Worm (Caenorhabditis elegans): Measurements from ENCODE around the gene bkip-1.

The bkip-1 gene

DNA sequence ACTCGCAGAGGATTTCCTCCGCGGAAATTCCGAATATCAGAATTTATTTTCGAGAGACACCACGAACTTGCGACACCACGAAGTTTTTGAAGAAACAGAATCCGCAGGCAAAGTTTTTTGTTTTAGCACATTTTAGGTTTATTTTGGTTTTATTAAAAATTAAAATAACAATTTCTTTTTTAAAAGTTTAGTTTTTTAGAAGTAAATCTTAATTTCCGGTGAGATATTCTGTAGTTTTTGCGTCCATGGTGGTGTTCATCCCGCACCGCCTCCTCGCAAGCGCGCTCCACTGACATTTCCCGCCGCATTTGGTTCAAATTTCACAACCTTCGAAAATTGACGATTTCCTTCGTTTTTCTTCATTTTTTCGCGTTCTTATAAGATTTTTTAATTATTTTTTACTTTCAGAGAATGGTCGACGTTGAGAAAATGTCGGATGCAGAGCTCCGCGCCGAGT, 38.0 kb upstream of the bkip-1 start, which contains the start of gene lem-2 (continued):
- peak; percentile 95 for TF ChIP-seq elt-2 (tag; optimal IDR thresholded peaks at IDR 0.05)
- TF ChIP-seq hlh-30 (tag; optimal IDR thresholded peaks at IDR 0.05; ENCODE audit: insufficient read depth): no peak
- TF ChIP-seq eyg-1 (tag; optimal IDR thresholded peaks at IDR 0.05): peak; percentile 71
- TF ChIP-seq pha-2 (tag; optimal IDR thresholded peaks at IDR 0.05): peak; percentile 76
- peak; percentile 65 for TF ChIP-seq ttx-3 (tag; optimal IDR thresholded peaks at IDR 0.05)
- peak; percentile 97 for TF ChIP-seq hlh-8 (tag; optimal IDR thresholded peaks at IDR 0.05)
- TF ChIP-seq elt-4 (tag; optimal IDR thresholded peaks at IDR 0.05): no peak
- TF ChIP-seq pqm-1 (tag; optimal IDR thresholded peaks at IDR 0.05): peak; percentile 91
- TF ChIP-seq odd-2 (tag; optimal IDR thresholded peaks at IDR 0.05): no peak
- TF ChIP-seq nhr-11 (tag; optimal IDR thresholded peaks at IDR 0.05): no peak
- TF ChIP-seq ceh-14 (tag; optimal IDR thresholded peaks at IDR 0.05): peak; percentile 96
- TF ChIP-seq ceh-48 (tag; optimal IDR thresholded peaks at IDR 0.05): peak; percentile 34
- no peak for TF ChIP-seq unc-3 (GFP tag; conservative IDR thresholded peaks at IDR 0.05)
- TF ChIP-seq unc-3 (tag; optimal IDR thresholded peaks at IDR 0.05): peak; percentile 88
- TF ChIP-seq nfya-1 (tag; optimal IDR thresholded peaks at IDR 0.05): peak; percentile 3
- TF ChIP-seq hlh-13 (GFP tag; optimal IDR thresholded peaks at IDR 0.05): no peak
- TF ChIP-seq hlh-6 (tag; optimal IDR thresholded peaks at IDR 0.05): peak; percentile 61
- peak; percentile 67 for TF ChIP-seq syd-9 (tag; optimal IDR thresholded peaks at IDR 0.05)
- TF ChIP-seq lim-6 (tag; optimal IDR thresholded peaks at IDR 0.05): peak; percentile 89
- no peak for TF ChIP-seq nhr-232 (tag; optimal IDR thresholded peaks at IDR 0.05)
- TF ChIP-seq ztf-16 (tag; optimal IDR thresholded peaks at IDR 0.05): peak; percentile 88
- no peak for TF ChIP-seq sox-2 (GFP tag; IDR thresholded peaks at IDR 0.05)
- TF ChIP-seq che-1 (tag; optimal IDR thresholded peaks at IDR 0.05): peak; percentile 45
- TF ChIP-seq mec-3 (tag; optimal IDR thresholded peaks at IDR 0.05; ENCODE audit: borderline replicate concordance): no peak
- peak; percentile 72 for TF ChIP-seq fkh-6 (tag; optimal IDR thresholded peaks at IDR 0.05)
- TF ChIP-seq ceh-31 (tag; optimal IDR thresholded peaks at IDR 0.05): peak; percentile 99
- TF ChIP-seq unc-42 (tag; optimal IDR thresholded peaks at IDR 0.05): peak; percentile 80
- peak; percentile 64 for TF ChIP-seq npax-4 (tag; optimal IDR thresholded peaks at IDR 0.05)
- TF ChIP-seq C08G9.2 (tag; optimal IDR thresholded peaks at IDR 0.05): peak; percentile 90
- peak; percentile 58 for TF ChIP-seq Y22D7AL.16 (tag; optimal IDR thresholded peaks at IDR 0.05)
- peak; percentile 38 for TF ChIP-seq ceh-24 (tag; optimal IDR thresholded peaks at IDR 0.05)
- TF ChIP-seq dve-1 (tag; optimal IDR thresholded peaks at IDR 0.05): no peak
- TF ChIP-seq rnt-1 (tag; optimal IDR thresholded peaks at IDR 0.05): peak; percentile 89
- TF ChIP-seq tbx-7 (tag; optimal IDR thresholded peaks at IDR 0.05): peak; percentile 94

DNA sequence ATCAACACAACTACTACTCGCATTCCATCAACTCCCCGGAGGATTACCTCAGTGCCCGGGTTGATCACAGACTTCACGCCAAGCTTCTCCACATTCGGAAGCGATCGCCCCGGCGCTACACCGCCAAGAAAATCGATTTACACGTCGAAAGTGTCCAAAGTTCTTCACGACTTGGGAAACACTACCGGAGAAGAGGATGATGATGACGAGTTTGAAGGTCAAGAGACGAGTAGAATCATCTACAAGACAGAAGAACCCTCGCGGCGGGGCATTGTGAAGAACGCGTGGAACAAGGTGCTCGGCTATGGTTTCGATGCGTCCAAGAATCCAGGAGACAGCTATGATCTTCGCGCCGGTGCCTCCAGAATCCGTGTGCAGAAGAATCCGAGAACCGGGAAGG, 37.0 kb upstream of the bkip-1 start:
- TF ChIP-seq tbx-2 (tag; optimal IDR thresholded peaks at IDR 0.05) (no peak), ahr-1 (tag; optimal IDR thresholded peaks at IDR 0.05) (no peak), pha-2 (tag; optimal IDR thresholded peaks at IDR 0.05) (no peak), hlh-8 (tag; optimal IDR thresholded peaks at IDR 0.05) (no peak), odd-2 (tag; optimal IDR thresholded peaks at IDR 0.05) (no peak), zip-5 (tag; optimal IDR thresholded peaks at IDR 0.05) (no peak)

DNA sequence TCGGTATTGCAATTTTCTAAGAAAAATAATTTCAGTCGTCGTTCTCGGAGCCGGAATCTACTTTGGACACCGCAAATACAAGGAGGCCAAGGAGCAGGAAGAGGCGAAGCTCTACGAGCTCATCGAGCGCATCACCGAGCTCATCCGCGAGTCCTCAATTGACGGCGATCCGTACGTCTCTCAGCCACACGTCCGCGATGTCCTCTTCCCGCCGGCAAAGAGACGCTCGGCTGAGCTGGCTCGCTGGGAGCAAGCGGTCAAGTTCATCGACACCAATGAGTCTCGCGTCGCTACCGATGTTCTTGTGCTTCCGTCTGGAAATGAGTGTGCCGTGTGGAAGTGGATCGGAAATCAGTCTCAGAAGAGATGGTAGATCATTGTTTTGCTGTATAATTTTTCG, 35.6 kb upstream of the bkip-1 start:
- TF ChIP-seq zip-5 (tag; optimal IDR thresholded peaks at IDR 0.05) (no peak), dmd-4 (tag; optimal IDR thresholded peaks at IDR 0.05; ENCODE audit: borderline replicate concordance) (no peak), fkh-10 (GFP tag; optimal IDR thresholded peaks at IDR 0.05) (no peak), unc-3 (GFP tag; conservative IDR thresholded peaks at IDR 0.05) (no peak), unc-3 (tag; optimal IDR thresholded peaks at IDR 0.05) (no peak), lin-11 (tag; optimal IDR thresholded peaks at IDR 0.05) (no peak)
